Fruit fly (Drosophila melanogaster): ENCODE results near the gene Nbr.

Gene Nbr

DNA sequence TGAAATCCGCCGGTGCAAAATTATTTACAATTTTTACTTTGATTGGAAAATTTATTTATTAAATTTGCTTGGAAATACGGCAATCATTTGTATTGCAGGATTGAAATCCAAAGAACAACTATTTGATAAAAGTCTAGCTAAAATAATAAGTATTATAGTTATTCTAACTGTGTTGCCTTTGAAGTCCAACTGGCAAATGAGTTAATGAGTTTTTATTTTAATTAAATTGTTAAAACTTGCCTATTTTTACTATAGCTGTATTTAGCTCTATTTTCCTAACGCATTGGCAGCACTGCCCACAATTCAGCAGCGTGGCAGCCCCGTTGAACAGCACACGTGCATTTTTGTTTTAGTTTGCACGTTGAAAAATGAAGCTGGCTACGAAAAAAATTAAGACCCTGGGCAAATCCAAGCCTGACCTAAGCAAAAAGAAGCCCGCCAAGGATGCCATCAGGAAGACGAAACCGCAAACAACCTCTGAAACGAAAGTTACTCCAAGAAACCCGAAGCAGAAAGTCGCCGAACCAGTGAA is 494 bp upstream of the Nbr start, which contains the start of gene Noc2 (continued):
- TF ChIP-seq slou (GFP tag; optimal IDR thresholded peaks at IDR 0.05), result peak; percentile 31
- no peak for TF ChIP-seq Eip74EF (GFP tag; optimal IDR thresholded peaks at IDR 0.05)
- TF ChIP-seq CG10543 (GFP tag; optimal IDR thresholded peaks at IDR 0.05), result peak; percentile 45
- TF ChIP-seq h (optimal IDR thresholded peaks at IDR 0.05), result no peak
- TF ChIP-seq CG34422 (GFP tag; IDR thresholded peaks at IDR 0.05), result peak; percentile 60; the same call in 2 of the 3 replicates
- TF ChIP-seq toy (GFP tag; IDR thresholded peaks at IDR 0.05), result no peak
- peak; percentile 53 for TF ChIP-seq CG6765 (GFP tag; optimal IDR thresholded peaks at IDR 0.05)
- TF ChIP-seq Hr78 (GFP tag; optimal IDR thresholded peaks at IDR 0.05), result no peak
- no peak for TF ChIP-seq Oaz (GFP tag; IDR thresholded peaks at IDR 0.05)
- no peak for TF ChIP-seq nom (GFP tag; optimal IDR thresholded peaks at IDR 0.05)
- TF ChIP-seq CG8765 (GFP tag; IDR thresholded peaks at IDR 0.05), result 0 out of 2 replicates have a peak, but pooled peaks have one; percentile 11
- TF ChIP-seq CoRest (tag; optimal IDR thresholded peaks at IDR 0.05), result peak; percentile 60
- TF ChIP-seq CG4360 (GFP tag; IDR thresholded peaks at IDR 0.05), result no peak
- TF ChIP-seq en (GFP tag; optimal IDR thresholded peaks at IDR 0.05), result no peak
- peak; percentile 56 for TF ChIP-seq CG11504 (tag; optimal IDR thresholded peaks at IDR 0.05)
- TF ChIP-seq Sry-δ (GFP tag; optimal IDR thresholded peaks at IDR 0.05), result peak; percentile 0
- no peak for TF ChIP-seq pros (GFP tag; optimal IDR thresholded peaks at IDR 0.05)
- peak; percentile 54 for TF ChIP-seq CG18599 (GFP tag; optimal IDR thresholded peaks at IDR 0.05)
- no peak for TF ChIP-seq Hmx (GFP tag; optimal IDR thresholded peaks at IDR 0.05)
- TF ChIP-seq fu2 (GFP tag; optimal IDR thresholded peaks at IDR 0.05), result no peak
- TF ChIP-seq CG6683 (GFP tag; optimal IDR thresholded peaks at IDR 0.05), result no peak
- no peak for TF ChIP-seq croc (GFP tag; conservative IDR thresholded peaks at IDR 0.05)
- no peak for TF ChIP-seq Adf1 (GFP tag; IDR thresholded peaks at IDR 0.05)
- no peak for TF ChIP-seq CG12744 (GFP tag; optimal IDR thresholded peaks at IDR 0.05)
- peak; percentile 21 for TF ChIP-seq ems (GFP tag; optimal IDR thresholded peaks at IDR 0.05)
- no peak for TF ChIP-seq wdn (GFP tag; IDR thresholded peaks at IDR 0.05)
- TF ChIP-seq CG1647 (GFP tag; optimal IDR thresholded peaks at IDR 0.05), result peak; percentile 25
- peak; percentile 48 for TF ChIP-seq CG6272 (GFP tag; IDR thresholded peaks at IDR 0.05)
- TF ChIP-seq pita (GFP tag; optimal IDR thresholded peaks at IDR 0.05), result no peak
- no peak for TF ChIP-seq CG13123 (GFP tag; optimal IDR thresholded peaks at IDR 0.05)
- TF ChIP-seq CG1603 (tag; optimal IDR thresholded peaks at IDR 0.05), result peak; percentile 51

DNA sequence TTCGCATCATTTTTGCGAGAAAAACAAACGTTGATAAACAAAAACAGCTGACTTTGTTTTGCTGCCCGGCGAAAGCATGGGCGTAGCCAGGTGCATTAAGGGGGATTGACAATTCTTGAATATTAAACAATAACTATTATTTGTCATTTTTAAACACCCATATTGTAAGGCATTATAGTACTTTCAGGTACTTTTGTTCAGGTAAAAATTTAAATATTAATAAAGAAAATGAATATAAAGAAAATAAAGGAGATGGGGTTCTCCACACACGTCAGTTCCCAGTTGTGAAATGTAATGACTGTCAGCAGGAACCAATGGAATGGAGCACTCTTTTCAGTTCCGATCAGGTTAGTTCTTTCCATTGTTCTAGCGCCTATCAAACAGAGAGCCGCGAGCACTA is 4.3 kb downstream of the Nbr start, which contains the start of the genes Coq3 and Pld3:
Gene Coq3, minus strand, starts transcription at position 58 of the 400 bp plus-strand sequence.
Gene Pld3, plus strand, starts transcription at position 294 of the 400 bp plus-strand sequence.
- TF ChIP-seq trem (tag; optimal IDR thresholded peaks at IDR 0.05) (peak; percentile 70), hkb (optimal IDR thresholded peaks at IDR 0.05) (no peak), hkb (GFP tag; IDR thresholded peaks at IDR 0.05) (peak; percentile 88), Bteb2 (GFP tag; optimal IDR thresholded peaks at IDR 0.05) (peak; percentile 77), CG8281 (tag; optimal IDR thresholded peaks at IDR 0.05) (peak; percentile 37), Ets65A (GFP tag) (peak; percentile 95), oc (tag; optimal IDR thresholded peaks at IDR 0.05) (no peak), tgo (GFP tag; IDR thresholded peaks at IDR 0.05) (peak; percentile 79), CG1832 (GFP tag; optimal IDR thresholded peaks at IDR 0.05) (no peak), YL-1 (GFP tag; optimal IDR thresholded peaks at IDR 0.05) (peak; percentile 47), sc (optimal IDR thresholded peaks at IDR 0.05) (no peak), sc (GFP tag; optimal IDR thresholded peaks at IDR 0.05) (peak; percentile 67), bcd (GFP tag; optimal IDR thresholded peaks at IDR 0.05) (peak; percentile 80), gce (GFP tag; IDR thresholded peaks at IDR 0.05) (peak; percentile 67; the same call in 2 of the 3 replicates), dmrt99B (tag; optimal IDR thresholded peaks at IDR 0.05) (peak; percentile 86), CG11723 (GFP tag; optimal IDR thresholded peaks at IDR 0.05) (peak; percentile 70), CG3838 (GFP tag; optimal IDR thresholded peaks at IDR 0.05) (peak; percentile 25), Oaz (GFP tag; IDR thresholded peaks at IDR 0.05) (0 out of 2 replicates have a peak, but pooled peaks have one; percentile 20), ATbp (GFP tag; optimal IDR thresholded peaks at IDR 0.05) (peak; percentile 68), dmrt11E (tag; optimal IDR thresholded peaks at IDR 0.05) (peak; percentile 68), hb (GFP tag; IDR thresholded peaks at IDR 0.05; ENCODE audit: partially characterized antibody) (no peak), Kr (GFP tag; optimal IDR thresholded peaks at IDR 0.05) (no peak)
